Worm (Caenorhabditis elegans): ENCODE data around the gene Y53C12A.10.

Y53C12A.10 gene

ce11 chrII:9713083-9713482 is 8.4 kb upstream of the Y53C12A.10 start (continued):
- no peak for TF ChIP-seq F55B11.4 (tag; optimal IDR thresholded peaks at IDR 0.05; ENCODE audit: borderline replicate concordance, insufficient read depth)
- no peak for TF ChIP-seq ztf-26 (tag; optimal IDR thresholded peaks at IDR 0.05)
- TF ChIP-seq zfh-2 (GFP tag; conservative IDR thresholded peaks at IDR 0.05): no peak
- TF ChIP-seq let-526 (GFP tag; IDR thresholded peaks at IDR 0.05): no peak
- TF ChIP-seq ztf-3 (GFP tag; optimal IDR thresholded peaks at IDR 0.05): no peak
- no peak for TF ChIP-seq fkh-3 (tag; optimal IDR thresholded peaks at IDR 0.05)
- no peak for TF ChIP-seq lir-1 (GFP tag; conservative IDR thresholded peaks at IDR 0.05)
- peak; percentile 58 for TF ChIP-seq die-1 (tag; optimal IDR thresholded peaks at IDR 0.05)
- no peak for TF ChIP-seq gei-17 (GFP tag; optimal IDR thresholded peaks at IDR 0.05)
- no peak for TF ChIP-seq hrde-1 (tag; optimal IDR thresholded peaks at IDR 0.05; ENCODE audit: borderline replicate concordance)
- no peak for TF ChIP-seq ceh-58 (GFP tag; IDR thresholded peaks at IDR 0.05)
- no peak for TF ChIP-seq F10E7.11 (tag; optimal IDR thresholded peaks at IDR 0.05)
- TF ChIP-seq ceh-40 (GFP tag; IDR thresholded peaks at IDR 0.05): no peak
- peak; percentile 41; the same call in 1 of the 2 replicates for TF ChIP-seq hmg-1.2 (GFP tag; IDR thresholded peaks at IDR 0.05)
- no peak for TF ChIP-seq nhr-120 (GFP tag; IDR thresholded peaks at IDR 0.05)
- no peak for TF ChIP-seq ceh-27 (GFP tag; optimal IDR thresholded peaks at IDR 0.05)
- TF ChIP-seq snpc-1.1 (tag; optimal IDR thresholded peaks at IDR 0.05; ENCODE audit: insufficient read depth): no peak
- no peak for TF ChIP-seq tbx-9 (tag; optimal IDR thresholded peaks at IDR 0.05; ENCODE audit: borderline replicate concordance)
- no peak for TF ChIP-seq dpff-1 (tag; optimal IDR thresholded peaks at IDR 0.05)
- no peak for TF ChIP-seq ama-1 (optimal IDR thresholded peaks at IDR 0.05)
- TF ChIP-seq ama-1 (GFP tag; optimal IDR thresholded peaks at IDR 0.05): no peak
- TF ChIP-seq rec-8 (tag; optimal IDR thresholded peaks at IDR 0.05): peak in 1 of 2 experiments; percentile 39
- TF ChIP-seq tbp1 (GFP tag; optimal IDR thresholded peaks at IDR 0.05): peak; percentile 95
- no peak for TF ChIP-seq nfyb-1 (GFP tag; IDR thresholded peaks at IDR 0.05)
- TF ChIP-seq Y79H2A.3 (GFP tag; conservative IDR thresholded peaks at IDR 0.05): no peak
- no peak for TF ChIP-seq pbrm-1 (GFP tag; IDR thresholded peaks at IDR 0.05)
- TF ChIP-seq hmg-20 (GFP tag; IDR thresholded peaks at IDR 0.05): no peak
- TF ChIP-seq K12H6.12 (tag; optimal IDR thresholded peaks at IDR 0.05): no peak
- no peak for TF ChIP-seq dox-1 (GFP tag; IDR thresholded peaks at IDR 0.05)
- TF ChIP-seq Y95B8A.8 (GFP tag; IDR thresholded peaks at IDR 0.05): no peak
- no peak for TF ChIP-seq egl-18 (GFP tag; IDR thresholded peaks at IDR 0.05)
- TF ChIP-seq mel-28 (tag; optimal IDR thresholded peaks at IDR 0.05; ENCODE audit: borderline replicate concordance): no peak
- TF ChIP-seq attf-6 (GFP tag; IDR thresholded peaks at IDR 0.05): no peak
- TF ChIP-seq rpc-1 (optimal IDR thresholded peaks at IDR 0.05): peak; percentile 73
- TF ChIP-seq rpc-1 (tag; optimal IDR thresholded peaks at IDR 0.05): peak; percentile 94
- no peak for TF ChIP-seq sea-2 (GFP tag; IDR thresholded peaks at IDR 0.05)
- TF ChIP-seq him-1 (tag; optimal IDR thresholded peaks at IDR 0.05): peak; percentile 32
- no peak for TF ChIP-seq F57A8.1 (GFP tag; optimal IDR thresholded peaks at IDR 0.05)
- TF ChIP-seq rcor-1 (GFP tag; IDR thresholded peaks at IDR 0.05): no peak
- no peak for TF ChIP-seq chd-7 (tag; optimal IDR thresholded peaks at IDR 0.05)
- TF ChIP-seq B0019.2 (GFP tag; conservative IDR thresholded peaks at IDR 0.05): no peak
- TF ChIP-seq snpc-4 (GFP tag; optimal IDR thresholded peaks at IDR 0.05): peak; percentile 7
- peak in 2 of 4 experiments; percentile 19 to 46 for TF ChIP-seq snpc-4 (tag; optimal IDR thresholded peaks at IDR 0.05)
- peak; percentile 11 for TF ChIP-seq lin-54 (GFP tag; optimal IDR thresholded peaks at IDR 0.05)
- TF ChIP-seq F39B2.1 (GFP tag; IDR thresholded peaks at IDR 0.05): no peak
- TF ChIP-seq madf-8 (GFP tag; conservative IDR thresholded peaks at IDR 0.05): no peak
- no peak for TF ChIP-seq attf-3 (GFP tag; conservative IDR thresholded peaks at IDR 0.05)
- TF ChIP-seq snpc-1.3 (tag; optimal IDR thresholded peaks at IDR 0.05; ENCODE audit: insufficient read depth): peak; percentile 33
- no peak for TF ChIP-seq hlh-12 (tag; optimal IDR thresholded peaks at IDR 0.05)
- no peak for TF ChIP-seq atf-7 (tag; optimal IDR thresholded peaks at IDR 0.05)

Measured in whole organism, young adult.